Fruit fly (Drosophila melanogaster) whole organism, prepupa: ENCODE measurements around the gene Ltn1.

ENCODE experiments used
- CG15336 ChIP-seq: fragments of 200-800 bp; sonication (Bioruptor generic); IDR thresholded peaks from 2 replicates; pipeline ENCODE4 v1.3.6; 2022; ENCODE audit warnings: missing biosample characterization, missing genetic modification characterization
- CG6792 ChIP-seq: fragments of 200-800 bp; sonication (Bioruptor generic); optimal IDR thresholded peaks from 3 replicates; lab custom pipeline; 2016; ENCODE audit warnings: missing biosample characterization, missing genetic modification characterization
- CG6854 ChIP-seq: fragments of 200-800 bp; sonication (Bioruptor generic); optimal IDR thresholded peaks from 2 replicates; lab custom pipeline; 2017; ENCODE audit warnings: missing biosample characterization, mild to moderate bottlenecking, missing genetic modification characterization
- CG8632 ChIP-seq: fragments of 200-800 bp; sonication (Bioruptor generic); optimal IDR thresholded peaks from 3 replicates; lab custom pipeline; 2016; ENCODE audit warnings: missing biosample characterization, missing genetic modification characterization
- OdsH ChIP-seq: fragments of 200-800 bp; sonication (Bioruptor generic); optimal IDR thresholded peaks from 3 replicates; lab custom pipeline; 2016; ENCODE audit warnings: missing biosample characterization, missing genetic modification characterization
- Smox ChIP-seq: fragments of 200-800 bp; sonication (Bioruptor generic); optimal IDR thresholded peaks from 3 replicates; lab custom pipeline; 2016; ENCODE audit warnings: missing biosample characterization, missing genetic modification characterization

DNA sequence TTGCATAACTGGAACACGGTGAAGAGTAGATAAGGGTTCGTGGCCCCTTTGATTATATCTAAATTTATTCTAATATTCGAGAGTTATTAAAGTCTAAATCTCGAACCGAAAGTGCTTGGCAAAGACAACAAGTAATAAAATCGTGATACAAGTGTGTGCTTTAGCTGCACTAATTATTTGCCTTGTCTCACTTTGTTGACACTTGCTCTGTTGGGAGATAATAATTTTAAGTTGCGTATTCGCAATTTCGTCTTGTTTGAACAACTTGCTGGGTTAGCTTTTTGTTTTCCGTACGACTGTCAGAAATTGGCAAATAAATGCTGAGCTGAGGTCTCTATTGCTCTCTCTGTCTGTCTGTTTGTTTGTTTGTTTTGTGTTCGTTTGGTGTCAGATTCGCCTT is 47.4 kb downstream of the Ltn1 start:
- TF ChIP-seq CG6792 (GFP tag; lab: Kevin White, UChicago), result no peak
- no peak for TF ChIP-seq CG6854
- no peak for TF ChIP-seq OdsH (GFP tag; lab: Kevin White, UChicago)
- TF ChIP-seq CG15336 (GFP tag; lab: Robert Waterston, UW), result no peak
- TF ChIP-seq Smox, result no peak
- no peak for TF ChIP-seq CG8632 (GFP tag; lab: Kevin White, UChicago)
